Worm (Caenorhabditis elegans): ENCODE results near the gene F36F12.1.

DNA sequence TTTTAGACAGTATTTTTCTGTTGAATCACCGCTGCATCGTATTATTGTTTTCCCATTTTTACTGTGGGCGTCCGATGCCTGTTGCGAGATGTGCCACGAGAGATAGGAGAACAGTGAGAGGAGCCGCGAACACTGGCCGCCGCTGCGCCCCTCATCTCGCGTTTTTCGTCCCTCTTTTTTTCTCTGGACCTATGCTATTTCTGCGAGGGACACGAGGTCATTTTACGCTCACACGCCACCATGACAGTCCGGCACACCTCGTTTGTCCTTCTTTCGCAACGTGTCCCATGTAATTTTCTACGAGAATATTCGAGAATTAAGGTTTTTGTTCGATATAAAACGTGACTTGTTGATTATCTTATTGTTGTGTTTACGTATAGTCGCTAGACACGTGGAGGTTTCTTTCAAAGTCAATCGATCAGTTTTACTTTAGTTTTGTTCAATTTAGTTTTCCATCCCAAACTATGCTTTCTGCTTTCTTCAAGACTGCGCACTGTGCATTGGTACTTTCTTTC is 35.0 kb downstream of the F36F12.1 start, which contains the start of gene lbp-9:
- no peak for TF ChIP-seq snpc-1.3 (tag; optimal IDR thresholded peaks at IDR 0.05; ENCODE audit: insufficient read depth)
- TF ChIP-seq madf-6 (GFP tag; IDR thresholded peaks at IDR 0.05): no peak
- TF ChIP-seq lsy-27 (tag; optimal IDR thresholded peaks at IDR 0.05; ENCODE audit: borderline replicate concordance, insufficient read depth): no peak
- TF ChIP-seq rpc-1 (optimal IDR thresholded peaks at IDR 0.05): no peak
- TF ChIP-seq rpc-1 (tag; optimal IDR thresholded peaks at IDR 0.05): no peak
- TF ChIP-seq ztf-28 (GFP tag; IDR thresholded peaks at IDR 0.05): no peak
- no peak for TF ChIP-seq ceh-91 (GFP tag; IDR thresholded peaks at IDR 0.05)
